Fruit fly (Drosophila melanogaster) whole organism, prepupa: ENCODE results near the gene CG44422.

Experiments
- CG16779 ChIP-seq: fragments of 200-800 bp; sonication (Bioruptor generic); optimal IDR thresholded peaks from 3 replicates; lab custom pipeline; 2017; ENCODE audit warnings: missing biosample characterization, mild to moderate bottlenecking, missing genetic modification characterization
- CG32006 ChIP-seq: fragments of 200-800 bp; sonication (Bioruptor generic); optimal IDR thresholded peaks from 3 replicates; lab custom pipeline; 2017; ENCODE audit warnings: missing biosample characterization, mild to moderate bottlenecking, missing genetic modification characterization
- CG6163 ChIP-seq: fragments of 200-800 bp; sonication (Bioruptor generic); IDR thresholded peaks from 3 replicates; pipeline ENCODE4 v1.3.6; 2022; ENCODE audit warnings: missing biosample characterization, missing genetic modification characterization
- CG6792 ChIP-seq: fragments of 200-800 bp; sonication (Bioruptor generic); optimal IDR thresholded peaks from 3 replicates; lab custom pipeline; 2016; ENCODE audit warnings: missing biosample characterization, missing genetic modification characterization
- CG8632 ChIP-seq: fragments of 200-800 bp; sonication (Bioruptor generic); optimal IDR thresholded peaks from 3 replicates; lab custom pipeline; 2016; ENCODE audit warnings: missing biosample characterization, missing genetic modification characterization
- Ets21C ChIP-seq: fragments of 200-800 bp; sonication (Bioruptor generic); optimal IDR thresholded peaks from 3 replicates; lab custom pipeline; 2016; ENCODE audit warnings: missing biosample characterization, missing genetic modification characterization
- Hr38 ChIP-seq: sonication (Bioruptor generic); optimal IDR thresholded peaks from 2 replicates; lab custom pipeline; 2016; ENCODE audit warnings: missing biosample characterization, missing genetic modification characterization
- Met ChIP-seq: fragments of 200-800 bp; sonication (Bioruptor generic); optimal IDR thresholded peaks from 3 replicates; lab custom pipeline; 2016; ENCODE audit warnings: missing biosample characterization, missing genetic modification characterization
- Sox102F ChIP-seq: fragments of 200-800 bp; sonication (Bioruptor generic); optimal IDR thresholded peaks from 2 replicates; lab custom pipeline; 2016; ENCODE audit warnings: missing biosample characterization, mild to moderate bottlenecking, missing genetic modification characterization
- dac ChIP-seq: fragments of 200-800 bp; sonication (Bioruptor generic); optimal IDR thresholded peaks from 2 replicates; lab custom pipeline; 2017; ENCODE audit warnings: missing biosample characterization, mild to moderate bottlenecking, missing genetic modification characterization
- lz ChIP-seq: fragments of 200-800 bp; sonication (Bioruptor generic); optimal IDR thresholded peaks from 3 replicates; lab custom pipeline; 2016; ENCODE audit warnings: missing biosample characterization, missing genetic modification characterization
- spab ChIP-seq: fragments of 200-800 bp; sonication (Bioruptor generic); optimal IDR thresholded peaks from 2 replicates; lab custom pipeline; 2017; ENCODE audit warnings: missing biosample characterization, mild to moderate bottlenecking, missing genetic modification characterization, missing genetic modification reagents
- ss ChIP-seq, 2 experiments: fragments of 200-800 bp; sonication (Bioruptor generic); optimal IDR thresholded peaks; 2 replicates in 1 of 2; 3 replicates in 1 of 2; lab custom pipeline; 2017 to 2018; ENCODE audit warnings: mild to moderate bottlenecking in 2 of 2, missing biosample characterization in 2 of 2, missing genetic modification characterization in 2 of 2, moderate library complexity in 1 of 2
- topi ChIP-seq: fragments of 200-800 bp; sonication (Bioruptor generic); optimal IDR thresholded peaks from 3 replicates; lab custom pipeline; 2016; ENCODE audit warnings: missing biosample characterization, missing genetic modification characterization

dm6 chrX:11342168-11342567 lies 39.6 kb upstream of the CG44422 start:
- TF ChIP-seq CG16779 (tag; lab: Kevin White, UChicago) (no peak), spab (GFP tag; lab: Kevin White, UChicago) (no peak), ss (GFP tag; optimal IDR thresholded peaks at IDR 0.05; lab: Kevin White, UChicago) (no peak), Hr38 (GFP tag; lab: Kevin White, UChicago) (no peak), topi (no peak), CG6163 (GFP tag; lab: Robert Waterston, UW) (0 out of 3 replicates have a peak, but pooled peaks have one; percentile 27), CG6792 (GFP tag; lab: Kevin White, UChicago) (no peak), CG8632 (GFP tag; lab: Kevin White, UChicago) (no peak), dac (no peak), CG32006 (peak; percentile 11), Sox102F (GFP tag; lab: Kevin White, UChicago) (no peak), Met (GFP tag; lab: Kevin White, UChicago) (no peak), Ets21C (GFP tag; lab: Kevin White, UChicago) (no peak), lz (GFP tag; lab: Kevin White, UChicago) (no peak)
